Worm (Caenorhabditis elegans): ENCODE results near the gene F52E1.9.

Gene F52E1.9

DNA sequence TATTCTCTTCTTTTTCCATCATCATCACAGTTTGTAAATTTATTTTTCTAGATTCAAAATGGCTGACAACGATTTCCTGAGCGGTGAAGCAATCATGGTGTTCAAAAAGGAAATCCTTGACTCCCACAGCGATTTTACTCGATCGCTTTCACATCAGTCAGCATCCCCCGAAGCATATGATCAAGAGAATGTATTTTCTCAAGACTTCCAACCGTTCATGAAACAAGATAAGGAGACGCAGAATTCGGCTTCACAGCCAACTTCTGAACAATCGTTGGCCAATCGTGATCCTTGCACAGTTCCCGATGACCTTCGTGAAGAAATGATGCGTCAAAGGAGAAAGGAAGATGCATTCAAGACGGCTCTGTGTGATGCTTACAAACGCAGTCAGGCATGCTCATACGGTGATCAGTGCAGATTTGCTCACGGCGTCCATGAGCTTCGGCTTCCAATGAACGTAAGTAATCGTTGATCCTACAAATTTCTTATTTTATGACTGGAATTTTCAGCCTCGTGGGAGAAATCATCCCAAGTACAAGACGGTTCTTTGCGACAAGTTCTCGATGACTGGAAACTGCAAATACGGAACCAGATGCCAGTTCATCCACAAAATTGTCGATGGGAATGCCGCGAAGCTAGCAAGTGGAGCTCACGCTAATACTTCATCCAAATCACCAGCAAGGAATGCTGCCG, 11.7 kb upstream of the F52E1.9 start, which contains the start of gene pos-1:
pos-1 (plus strand) TSS at position 51 of the 693 bp plus-strand sequence.
- no peak for TF ChIP-seq F16B12.6 (tag; optimal IDR thresholded peaks at IDR 0.05)
- no peak for TF ChIP-seq tbx-2 (tag; optimal IDR thresholded peaks at IDR 0.05)
- no peak for TF ChIP-seq lin-35 (GFP tag; optimal IDR thresholded peaks at IDR 0.05)
- TF ChIP-seq efl-1 (optimal IDR thresholded peaks at IDR 0.05), result no peak
- peak in 1 of 2 experiments; percentile 90 for TF ChIP-seq efl-1 (GFP tag; optimal IDR thresholded peaks at IDR 0.05 in 1 of 2)
- TF ChIP-seq nhr-47 (tag; optimal IDR thresholded peaks at IDR 0.05), result no peak
- TF ChIP-seq unc-86 (tag; optimal IDR thresholded peaks at IDR 0.05), result no peak
- TF ChIP-seq egl-13 (tag; optimal IDR thresholded peaks at IDR 0.05), result no peak

DNA sequence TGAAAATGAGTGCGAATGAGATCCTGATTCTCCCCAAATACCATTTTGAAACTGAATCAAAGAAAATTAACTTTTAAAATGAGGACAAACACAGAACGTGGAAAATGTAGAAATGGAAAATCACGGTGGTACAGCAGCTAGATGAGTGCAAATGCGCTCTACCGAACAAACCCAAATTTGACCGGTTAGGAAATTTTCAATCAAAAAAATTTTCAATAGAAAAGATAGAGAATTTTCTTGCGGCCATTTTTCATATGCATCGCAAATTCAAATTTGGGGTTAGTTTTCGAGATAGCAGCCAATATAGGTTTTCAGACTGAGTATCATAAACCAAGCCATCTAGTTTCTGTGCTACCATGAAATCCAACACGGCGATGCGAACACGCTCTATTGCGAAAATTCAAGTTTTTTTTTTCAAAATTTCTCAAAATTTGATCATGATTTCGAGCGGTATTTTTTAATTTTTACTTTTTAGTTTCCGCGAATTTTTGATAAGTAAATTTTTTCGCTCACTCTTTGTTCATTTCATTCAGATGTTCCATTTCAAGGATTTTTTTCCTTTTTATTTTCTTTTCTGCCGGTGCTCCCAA, 11.1 kb upstream of the F52E1.9 start, which contains the start of gene vha-18:
vha-18 (minus strand) TSS at position 51 of the 590 bp plus-strand sequence.
- TF ChIP-seq fkh-4 (tag; optimal IDR thresholded peaks at IDR 0.05; ENCODE audit: borderline replicate concordance) (no peak), efl-1 (optimal IDR thresholded peaks at IDR 0.05) (peak in 1 of 2 experiments; percentile 4), efl-1 (GFP tag; optimal IDR thresholded peaks at IDR 0.05 in 1 of 2) (no peak), fkh-10 (GFP tag; optimal IDR thresholded peaks at IDR 0.05) (no peak), rnt-1 (tag; optimal IDR thresholded peaks at IDR 0.05) (no peak)

DNA sequence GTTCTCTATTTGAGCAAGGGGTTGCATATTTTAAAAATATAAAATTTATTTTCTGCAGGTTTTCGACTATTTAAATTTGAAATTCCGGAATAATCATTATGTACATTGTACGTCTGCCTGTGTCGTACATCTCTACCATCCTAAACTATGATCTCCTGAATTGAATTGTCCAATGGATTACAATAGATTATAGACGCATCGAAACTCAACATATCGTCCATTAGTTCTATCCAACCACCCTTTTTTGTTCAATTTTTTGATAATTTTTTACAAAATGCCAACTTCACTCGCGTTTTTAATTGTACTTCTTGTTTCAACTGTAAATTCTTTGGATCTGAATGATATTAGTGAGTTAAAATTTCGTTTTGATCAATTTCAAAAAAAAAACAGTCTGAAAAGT, 7.9 kb upstream of the F52E1.9 start, which contains the start of gene F52E1.2:
F52E1.2 (plus strand) TSS at position 190 of the 400 bp plus-strand sequence.
- no peak for TF ChIP-seq C16A3.4 (tag; optimal IDR thresholded peaks at IDR 0.05)
- no peak for TF ChIP-seq mab-9 (GFP tag; IDR thresholded peaks at IDR 0.05)
- TF ChIP-seq pqm-1 (tag; optimal IDR thresholded peaks at IDR 0.05), result no peak
- TF ChIP-seq skn-1 (tag; optimal IDR thresholded peaks at IDR 0.05), result no peak
- no peak for TF ChIP-seq nhr-12 (tag; optimal IDR thresholded peaks at IDR 0.05)
- no peak for TF ChIP-seq sox-4 (tag; optimal IDR thresholded peaks at IDR 0.05)
- no peak for TF ChIP-seq unc-98 (GFP tag; IDR thresholded peaks at IDR 0.05)
- no peak for TF ChIP-seq dsc-1 (tag; optimal IDR thresholded peaks at IDR 0.05)
- TF ChIP-seq swsn-7 (tag; optimal IDR thresholded peaks at IDR 0.05), result no peak
- TF ChIP-seq ceh-82 (tag; optimal IDR thresholded peaks at IDR 0.05), result no peak
- TF ChIP-seq unc-62 (GFP tag; optimal IDR thresholded peaks at IDR 0.05), result no peak

DNA sequence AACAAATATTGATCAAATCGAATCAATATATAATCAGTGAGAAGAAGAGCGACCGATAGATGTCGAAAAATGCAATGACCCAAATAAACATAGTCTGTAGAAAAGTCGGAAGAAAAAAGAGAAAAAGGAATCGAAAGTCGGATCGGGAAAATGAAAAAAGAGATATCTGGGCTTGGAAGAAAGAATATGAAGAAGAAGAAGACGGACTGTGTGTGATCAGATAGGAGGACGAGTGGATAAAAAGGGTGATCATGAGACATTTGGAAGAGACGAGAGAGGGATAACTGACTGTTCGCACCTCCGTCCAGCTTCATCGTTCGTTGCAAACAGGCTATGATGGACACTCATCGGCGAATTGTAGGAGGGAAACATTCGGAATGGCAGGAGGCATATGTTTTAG, 7.1 kb upstream of the F52E1.9 start:
- no peak for TF ChIP-seq rnt-1 (tag; optimal IDR thresholded peaks at IDR 0.05)
- TF ChIP-seq jun-1 (tag; optimal IDR thresholded peaks at IDR 0.05), result no peak
- TF ChIP-seq nhr-47 (tag; optimal IDR thresholded peaks at IDR 0.05), result no peak
- TF ChIP-seq blmp-1 (tag; optimal IDR thresholded peaks at IDR 0.05), result peak; percentile 100
- TF ChIP-seq nhr-84 (tag; optimal IDR thresholded peaks at IDR 0.05), result no peak
- TF ChIP-seq nhr-237 (tag; optimal IDR thresholded peaks at IDR 0.05), result no peak
- peak; percentile 5 for TF ChIP-seq lin-14 (GFP tag; optimal IDR thresholded peaks at IDR 0.05)
- no peak for TF ChIP-seq dpl-1 (GFP tag; optimal IDR thresholded peaks at IDR 0.05)
- peak; percentile 27 for TF ChIP-seq ztf-4 (tag; optimal IDR thresholded peaks at IDR 0.05)
- peak in 1 of 6 experiments; percentile 33 for TF ChIP-seq elt-3 (tag; optimal IDR thresholded peaks at IDR 0.05)
- no peak for TF ChIP-seq xbp-1 (tag; optimal IDR thresholded peaks at IDR 0.05)

DNA sequence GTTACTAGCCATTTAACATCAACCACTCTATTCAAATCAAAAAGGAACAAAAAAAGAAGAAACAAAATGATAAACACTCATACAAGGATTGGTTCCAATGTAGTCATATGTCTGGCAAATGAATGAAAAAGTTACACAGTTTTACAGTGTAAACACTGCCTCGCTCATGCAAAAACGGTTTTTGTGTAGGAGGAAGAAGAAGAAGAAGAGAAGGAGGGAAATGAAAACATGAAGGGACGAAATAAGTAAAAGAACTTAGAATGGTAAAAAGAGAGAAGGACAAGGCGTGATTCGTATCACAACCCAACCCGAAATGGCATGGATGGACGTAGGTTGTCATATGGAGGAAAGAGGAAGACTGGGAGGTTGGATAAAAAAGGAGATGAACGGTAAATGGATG, 4.4 kb upstream of the F52E1.9 start:
- TF ChIP-seq nhr-71 (tag; optimal IDR thresholded peaks at IDR 0.05) (peak; percentile 30), snpc-4 (tag; optimal IDR thresholded peaks at IDR 0.05) (no peak), lin-35 (GFP tag; optimal IDR thresholded peaks at IDR 0.05) (peak in 1 of 2 experiments; percentile 49), nhr-90 (tag; optimal IDR thresholded peaks at IDR 0.05; ENCODE audit: poor library complexity) (peak; percentile 27), lsy-2 (tag; optimal IDR thresholded peaks at IDR 0.05) (peak in 1 of 2 experiments; percentile 19), C16A3.4 (tag; optimal IDR thresholded peaks at IDR 0.05) (peak; percentile 27), unc-62 (GFP tag; optimal IDR thresholded peaks at IDR 0.05) (no peak), nhr-76 (tag; optimal IDR thresholded peaks at IDR 0.05) (no peak), F16B12.6 (tag; optimal IDR thresholded peaks at IDR 0.05) (no peak), pax-3 (tag; optimal IDR thresholded peaks at IDR 0.05) (no peak), sup-37 (GFP tag; optimal IDR thresholded peaks at IDR 0.05) (no peak), unc-98 (GFP tag; IDR thresholded peaks at IDR 0.05) (no peak), ceh-8 (GFP tag; optimal IDR thresholded peaks at IDR 0.05) (no peak), mep-1 (tag; optimal IDR thresholded peaks at IDR 0.05) (peak; percentile 35), nhr-85 (tag) (peak; percentile 92), lin-39 (tag; optimal IDR thresholded peaks at IDR 0.05) (no peak), pag-3 (tag; optimal IDR thresholded peaks at IDR 0.05; ENCODE audit: borderline replicate concordance, insufficient read depth) (peak; percentile 80), Y116A8C.19 (tag; optimal IDR thresholded peaks at IDR 0.05; ENCODE audit: borderline replicate concordance) (no peak)

Measured in whole organism, L1 larva.